Worm (Caenorhabditis elegans) whole organism, late embryonic: ENCODE measurements around the gene grl-20.

Source experiments
- C08G9.2 ChIP-seq: sonication (generic microtip); optimal IDR thresholded peaks from 2 replicates; lab custom pipeline; 2016; ENCODE audit warnings: mild to moderate bottlenecking, missing genetic modification characterization, moderate library complexity, missing compliant biosample characterization
- C38D4.7 ChIP-seq: fragments of 200-800 bp; sonication (Bioruptor generic); optimal IDR thresholded peaks from 2 replicates; lab custom pipeline; 2018; ENCODE audit warnings: mild to moderate bottlenecking, missing genetic modification characterization, moderate library complexity, missing compliant biosample characterization
- K02D7.2 ChIP-seq: sonication (generic microtip); optimal IDR thresholded peaks from 2 replicates; lab custom pipeline; 2017; ENCODE audit warnings: mild to moderate bottlenecking, missing genetic modification characterization, missing compliant biosample characterization
- ama-1 ChIP-seq: fragments of 150-350 bp; optimal IDR thresholded peaks from 2 replicates; lab custom pipeline; 2014
- ceh-14 ChIP-seq: sonication (generic microtip); optimal IDR thresholded peaks from 2 replicates; lab custom pipeline; 2016; ENCODE audit warnings: missing genotype, missing genetic modification characterization, missing compliant biosample characterization
- ceh-19 ChIP-seq: fragments of 200-800 bp; sonication (Bioruptor generic); optimal IDR thresholded peaks from 2 replicates; lab custom pipeline; 2018; ENCODE audit warnings: mild to moderate bottlenecking, missing genetic modification characterization, missing compliant biosample characterization
- ceh-2 ChIP-seq: sonication (generic microtip); optimal IDR thresholded peaks from 2 replicates; lab custom pipeline; 2016; ENCODE audit warnings: missing genotype, missing genetic modification characterization, missing compliant biosample characterization
- ceh-22 ChIP-seq: sonication (generic microtip); optimal IDR thresholded peaks from 2 replicates; lab custom pipeline; 2017; ENCODE audit warnings: missing biosample characterization, missing genetic modification characterization
- ceh-31 ChIP-seq: sonication (generic microtip); optimal IDR thresholded peaks from 2 replicates; lab custom pipeline; 2016; ENCODE audit warnings: missing genetic modification characterization, missing compliant biosample characterization
- ceh-34 ChIP-seq: sonication (generic microtip); optimal IDR thresholded peaks from 2 replicates; lab custom pipeline; 2016; ENCODE audit warnings: mild to moderate bottlenecking, missing genetic modification characterization, missing compliant biosample characterization
- ceh-9 ChIP-seq: sonication (generic microtip); optimal IDR thresholded peaks from 2 replicates; lab custom pipeline; 2016; ENCODE audit warnings: mild to moderate bottlenecking, missing genetic modification characterization, inconsistent platforms, missing compliant biosample characterization
- che-1 ChIP-seq: sonication (generic microtip); optimal IDR thresholded peaks from 2 replicates; lab custom pipeline; 2016; ENCODE audit warnings: mild to moderate bottlenecking, missing genetic modification characterization, missing compliant biosample characterization
- elt-2 ChIP-seq: sonication (generic microtip); optimal IDR thresholded peaks from 2 replicates; lab custom pipeline; 2016; ENCODE audit warnings: missing genetic modification reagents, missing genetic modification characterization, missing compliant biosample characterization
- eyg-1 ChIP-seq: sonication (generic microtip); optimal IDR thresholded peaks from 2 replicates; lab custom pipeline; 2016; ENCODE audit warnings: missing genotype, missing genetic modification characterization, missing compliant biosample characterization
- fax-1 ChIP-seq: sonication (generic microtip); optimal IDR thresholded peaks from 2 replicates; lab custom pipeline; 2016; ENCODE audit warnings: missing genotype, missing genetic modification characterization, missing compliant biosample characterization
- fkh-10 ChIP-seq: fragments of 150-350 bp; optimal IDR thresholded peaks from 2 replicates; lab custom pipeline; 2014; ENCODE audit warnings: missing biosample characterization, missing genetic modification reagents, missing genetic modification characterization
- fkh-6 ChIP-seq: sonication (generic microtip); optimal IDR thresholded peaks from 2 replicates; lab custom pipeline; 2016; ENCODE audit warnings: missing genetic modification characterization, missing compliant biosample characterization
- gmeb-2 ChIP-seq: sonication (generic microtip); optimal IDR thresholded peaks from 2 replicates; lab custom pipeline; 2016; ENCODE audit warnings: missing genetic modification characterization, inconsistent platforms, missing compliant biosample characterization
- hlh-15 ChIP-seq: sonication (generic microtip); optimal IDR thresholded peaks from 2 replicates; lab custom pipeline; 2016; ENCODE audit warnings: missing genetic modification characterization, missing compliant biosample characterization
- hlh-6 ChIP-seq: sonication (generic microtip); optimal IDR thresholded peaks from 2 replicates; lab custom pipeline; 2016; ENCODE audit warnings: missing genotype, missing genetic modification characterization, missing compliant biosample characterization
- lim-6 ChIP-seq: sonication (generic microtip); optimal IDR thresholded peaks from 2 replicates; lab custom pipeline; 2016; ENCODE audit warnings: missing genetic modification characterization, missing compliant biosample characterization
- madf-2 ChIP-seq: sonication (generic microtip); optimal IDR thresholded peaks from 2 replicates; lab custom pipeline; 2017; ENCODE audit warnings: missing genetic modification characterization, missing compliant biosample characterization
- odd-2 ChIP-seq: sonication (generic microtip); optimal IDR thresholded peaks from 2 replicates; lab custom pipeline; 2017; ENCODE audit warnings: antibody characterized with exemption, mild to moderate bottlenecking, missing genetic modification characterization, missing compliant biosample characterization
- pax-1 ChIP-seq: fragments of 150-350 bp; optimal IDR thresholded peaks from 2 replicates; lab custom pipeline; 2014; ENCODE audit warnings: missing biosample characterization, missing genetic modification characterization
- pros-1 ChIP-seq: fragments of 150-350 bp; optimal IDR thresholded peaks from 2 replicates; lab custom pipeline; 2014; ENCODE audit warnings: missing biosample characterization, missing genetic modification reagents, missing genetic modification characterization
- ref-2 ChIP-seq: sonication (generic microtip); optimal IDR thresholded peaks from 2 replicates; lab custom pipeline; 2016; ENCODE audit warnings: missing genetic modification characterization, missing compliant biosample characterization
- sox-2 ChIP-seq: fragments of 200-800 bp; sonication (Bioruptor generic); IDR thresholded peaks from 2 replicates; pipeline ENCODE4 v1.3.6; 2022; ENCODE audit warnings: missing genetic modification reagents, missing genetic modification characterization, missing compliant biosample characterization
- sox-4 ChIP-seq: sonication (generic microtip); optimal IDR thresholded peaks from 2 replicates; lab custom pipeline; 2017; ENCODE audit warnings: mild to moderate bottlenecking, missing genetic modification characterization, inconsistent platforms, missing compliant biosample characterization
- tbx-2 ChIP-seq: sonication (generic microtip); optimal IDR thresholded peaks from 2 replicates; lab custom pipeline; 2016; ENCODE audit warnings: missing genetic modification characterization, missing compliant biosample characterization
- ttx-3 ChIP-seq: sonication (generic microtip); optimal IDR thresholded peaks from 2 replicates; lab custom pipeline; 2016; ENCODE audit warnings: missing genetic modification reagents, missing genetic modification characterization, missing compliant biosample characterization
- unc-3 ChIP-seq, 2 experiments: fragments of 200-800 bp in 1 of 2; sonication (Bioruptor generic) in 1 of 2; sonication (generic microtip) in 1 of 2; conservative IDR thresholded peaks in 1 of 2; optimal IDR thresholded peaks in 1 of 2; 2 replicates each; pipeline versions ENCODE4 v1.3.6 to Lab custom; 2016 to 2022; ENCODE audit warnings: missing compliant biosample characterization in 2 of 2, missing genetic modification characterization in 2 of 2, missing genetic modification reagents in 1 of 2
- unc-42 ChIP-seq: sonication (generic microtip); optimal IDR thresholded peaks from 2 replicates; lab custom pipeline; 2016; ENCODE audit warnings: missing genotype, missing genetic modification characterization, missing compliant biosample characterization
- unc-86 ChIP-seq: sonication (generic microtip); optimal IDR thresholded peaks from 2 replicates; lab custom pipeline; 2016; ENCODE audit warnings: missing genetic modification characterization, missing compliant biosample characterization
- zip-5 ChIP-seq: sonication (generic microtip); optimal IDR thresholded peaks from 2 replicates; lab custom pipeline; 2016; ENCODE audit warnings: missing genetic modification characterization, missing compliant biosample characterization
- ztf-16 ChIP-seq: sonication (generic microtip); optimal IDR thresholded peaks from 2 replicates; lab custom pipeline; 2017; ENCODE audit warnings: missing genetic modification characterization, missing compliant biosample characterization

The grl-20 gene

DNA sequence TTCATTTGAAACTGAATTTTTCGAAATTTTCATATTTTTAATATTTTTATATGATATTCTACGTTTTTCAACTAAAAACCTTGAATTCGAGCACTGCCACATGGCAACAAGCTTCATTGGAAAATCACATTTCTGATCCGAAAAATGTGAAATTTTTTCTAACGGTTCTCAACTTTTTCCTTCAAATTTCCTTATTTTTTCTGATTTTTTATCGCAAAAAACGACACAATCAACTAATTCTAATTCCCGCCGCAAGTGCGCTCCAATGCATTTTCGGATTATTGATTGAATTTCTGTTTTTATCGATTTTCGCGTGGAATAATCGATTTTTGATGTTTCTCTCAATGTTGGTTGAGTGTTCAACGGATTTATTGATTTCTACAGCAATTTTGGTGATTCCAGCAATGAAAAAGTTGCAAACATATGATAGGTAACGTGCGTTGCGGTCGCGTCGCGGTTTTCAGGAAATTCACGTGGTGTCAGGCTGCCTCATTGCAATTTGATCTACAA is 4.8 kb upstream of the grl-20 start, which contains the start of gene C23H5.12:
Gene C23H5.12, plus strand, starts transcription at position 51 of the 510 bp plus-strand sequence.
- TF ChIP-seq hlh-6 (tag; lab: Kevin White, UChicago): no peak
- no peak for TF ChIP-seq unc-3 (GFP tag; conservative IDR thresholded peaks at IDR 0.05; lab: Robert Waterston, UW)
- no peak for TF ChIP-seq unc-3 (tag; optimal IDR thresholded peaks at IDR 0.05; lab: Kevin White, UChicago)
- no peak for TF ChIP-seq ceh-34 (tag; lab: Kevin White, UChicago)

DNA sequence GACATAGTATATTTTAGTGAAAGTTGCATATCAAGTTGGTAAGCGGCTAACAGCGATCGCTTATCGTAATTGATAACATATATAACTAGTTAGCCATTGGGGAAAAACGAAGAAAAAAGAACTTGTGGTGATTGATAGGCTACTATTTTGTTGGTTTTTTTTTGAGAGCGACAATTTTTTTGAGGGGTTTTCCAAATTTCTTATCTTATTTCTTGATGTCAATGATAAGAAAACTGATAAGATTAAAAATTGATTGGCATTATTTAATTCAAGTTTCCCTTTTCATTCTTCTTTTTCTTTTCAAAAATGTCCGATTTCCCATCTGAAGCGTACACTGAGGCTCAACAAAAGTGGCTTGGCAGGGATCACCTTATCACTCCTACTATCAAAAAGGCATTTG is 2.1 kb upstream of the grl-20 start, which contains the start of gene prmt-6:
Gene prmt-6, plus strand, starts transcription at position 252 of the 400 bp plus-strand sequence.
- peak; percentile 80 for TF ChIP-seq elt-2 (tag; lab: Kevin White, UChicago)
- no peak for TF ChIP-seq hlh-6 (tag; lab: Kevin White, UChicago)

DNA sequence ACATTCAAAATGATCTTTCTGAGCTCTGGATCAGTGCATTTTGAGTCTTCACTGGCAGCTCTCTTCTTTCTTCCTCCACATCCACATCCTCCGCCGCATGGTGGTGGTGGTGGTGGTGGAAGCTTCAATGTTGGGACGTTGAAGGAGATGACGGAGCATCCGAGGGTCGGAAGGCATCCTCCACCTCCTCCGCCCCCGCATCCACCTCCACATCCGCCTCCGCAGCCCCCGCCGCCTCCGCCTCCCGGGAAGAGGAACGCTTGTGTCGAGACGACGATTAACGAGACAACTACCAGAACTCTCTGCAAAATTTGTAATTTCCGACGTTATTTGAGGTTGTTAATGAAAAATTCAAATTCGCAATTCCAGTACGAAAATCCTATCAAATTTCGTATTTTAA is 1.3 kb downstream of the grl-20 start:
- no peak for TF ChIP-seq unc-3 (GFP tag; conservative IDR thresholded peaks at IDR 0.05; lab: Robert Waterston, UW)
- TF ChIP-seq unc-3 (tag; optimal IDR thresholded peaks at IDR 0.05; lab: Kevin White, UChicago): no peak

DNA sequence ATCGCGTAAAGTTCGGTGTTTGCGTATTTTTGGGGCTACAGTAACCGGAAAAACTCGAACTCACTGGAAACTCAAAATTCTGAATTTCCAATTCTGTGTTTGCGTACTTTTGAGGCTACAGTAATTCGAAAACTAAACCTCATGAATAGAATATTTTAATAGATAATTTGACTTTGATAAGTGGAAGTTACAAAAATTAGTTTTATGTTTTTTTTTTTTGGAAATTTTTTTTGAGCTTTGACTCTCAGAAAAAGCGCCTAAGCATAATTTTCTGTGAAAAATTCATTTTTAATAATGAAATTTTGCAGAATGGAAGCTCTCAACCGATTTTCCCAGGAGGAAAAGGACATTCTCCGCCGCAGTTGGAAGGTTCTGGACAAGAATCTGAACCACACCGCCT is 6.2 kb downstream of the grl-20 start, which contains the start of gene glb-7:
Gene glb-7, plus strand, starts transcription at position 301 of the 400 bp plus-strand sequence.
- TF ChIP-seq madf-2 (tag; lab: Kevin White, UChicago) (no peak), odd-2 (tag; lab: Kevin White, UChicago) (no peak), fkh-10 (GFP tag; lab: Kevin White, UChicago) (no peak), unc-86 (no peak), eyg-1 (no peak), sox-4 (tag; lab: Kevin White, UChicago) (no peak), C08G9.2 (tag; lab: Kevin White, UChicago) (no peak), elt-2 (tag; lab: Kevin White, UChicago) (no peak), ceh-22 (tag; lab: Kevin White, UChicago) (no peak), che-1 (tag; lab: Kevin White, UChicago) (no peak), ceh-14 (tag; lab: Kevin White, UChicago) (no peak), ama-1 (lab: Kevin White, UChicago) (no peak), hlh-15 (tag; lab: Kevin White, UChicago) (no peak), ceh-31 (tag; lab: Kevin White, UChicago) (no peak), unc-42 (tag; lab: Kevin White, UChicago) (no peak), ref-2 (tag; lab: Kevin White, UChicago) (no peak), tbx-2 (tag; lab: Kevin White, UChicago) (no peak), ceh-9 (tag; lab: Kevin White, UChicago) (no peak)
- TF ChIP-seq, all 69 proteins: peak for 0

DNA sequence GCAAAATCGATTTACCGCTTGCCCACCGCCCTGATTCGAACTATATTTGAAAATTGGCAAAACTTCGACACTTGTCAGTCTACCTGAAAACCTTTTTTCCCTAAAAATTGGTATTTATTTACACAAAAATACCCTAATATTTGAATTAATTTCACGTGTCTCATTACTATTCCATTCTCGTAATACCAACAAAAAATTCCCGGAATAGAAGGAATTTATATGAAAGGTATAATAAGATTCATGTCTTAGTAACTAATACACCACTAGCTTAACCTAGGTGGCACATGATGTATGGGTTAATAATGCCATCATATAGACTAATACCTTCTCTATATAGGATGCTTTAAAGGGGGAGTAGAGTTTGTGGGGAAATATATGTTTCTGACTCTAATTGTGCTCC is 11.4 kb downstream of the grl-20 start:
- TF ChIP-seq sox-2 (no peak), ztf-16 (tag; lab: Kevin White, UChicago) (no peak), ttx-3 (tag; lab: Kevin White, UChicago) (no peak), pax-1 (tag; lab: Kevin White, UChicago) (no peak), pros-1 (tag; lab: Kevin White, UChicago) (no peak), unc-86 (no peak), K02D7.2 (tag; lab: Kevin White, UChicago) (no peak), che-1 (tag; lab: Kevin White, UChicago) (no peak), C38D4.7 (GFP tag; lab: Kevin White, UChicago) (no peak), eyg-1 (no peak), fkh-6 (no peak), lim-6 (tag; lab: Kevin White, UChicago) (no peak), ref-2 (tag; lab: Kevin White, UChicago) (no peak)

DNA sequence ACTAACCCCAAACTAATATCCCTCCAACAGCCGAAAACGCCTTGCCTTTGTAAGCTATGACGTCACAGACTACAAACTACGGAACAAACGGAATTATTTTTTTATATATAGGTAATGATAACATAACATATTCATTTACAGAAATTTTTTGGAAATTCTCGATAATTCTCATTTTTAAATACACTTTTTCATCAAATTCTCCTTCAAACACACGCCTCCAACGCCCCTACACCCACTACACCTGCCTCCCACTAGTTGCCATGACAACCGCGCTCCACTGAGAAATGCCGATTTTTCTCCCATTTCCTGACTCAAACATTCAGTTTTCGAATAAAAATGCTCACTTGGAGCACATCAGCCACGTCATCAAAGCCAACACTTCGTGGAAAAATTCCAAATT is 14.3 kb downstream of the grl-20 start, which contains the start of gene xbx-4:
Gene xbx-4, plus strand, starts transcription at position 301 of the 400 bp plus-strand sequence.
- no peak for TF ChIP-seq fax-1 (tag; lab: Kevin White, UChicago)
- TF ChIP-seq gmeb-2 (tag; lab: Kevin White, UChicago): no peak
- no peak for TF ChIP-seq zip-5 (tag; lab: Kevin White, UChicago)
- TF ChIP-seq ceh-19: no peak
- TF ChIP-seq ceh-2: no peak
